Worm (Caenorhabditis elegans): ENCODE data around the gene K08F8.15.

DNA sequence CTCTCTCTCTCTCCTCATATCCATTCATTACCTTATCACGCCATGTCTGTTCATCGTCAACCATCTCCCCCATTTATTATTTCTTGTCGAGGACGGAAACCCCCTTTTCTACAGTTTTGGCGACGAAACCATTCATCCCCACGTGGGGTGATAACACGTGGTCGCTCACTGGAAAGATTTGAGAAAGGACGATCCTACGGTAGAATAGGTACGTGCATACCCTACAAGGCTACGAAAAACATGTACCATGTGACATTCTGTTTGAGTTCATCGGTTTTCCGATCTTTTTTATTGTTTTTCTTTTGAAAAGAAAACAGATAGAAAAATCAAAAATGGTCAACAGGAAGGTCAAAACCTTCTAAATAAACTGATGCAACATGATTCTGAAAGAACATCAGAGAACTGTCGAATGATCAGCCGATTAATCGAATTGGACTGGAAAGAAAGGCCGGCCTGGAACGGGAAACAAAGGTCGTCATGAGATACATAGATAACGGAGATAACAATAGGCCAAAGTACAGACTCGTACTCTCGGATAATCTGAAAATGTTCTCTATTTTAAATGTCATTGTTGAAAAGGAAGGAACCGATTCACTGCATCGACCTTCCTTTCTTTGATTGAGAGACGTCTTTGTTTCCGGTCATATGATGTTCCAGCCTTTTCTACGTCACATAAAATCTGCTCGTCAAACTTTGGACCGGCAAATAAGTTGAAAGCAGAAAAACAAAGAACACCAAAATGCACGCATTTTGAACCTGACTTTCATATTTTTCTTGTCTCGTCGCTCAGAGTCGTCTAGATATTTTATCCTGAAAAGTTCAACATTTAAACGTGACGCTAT lies 24.4 kb upstream of the K08F8.15 start:
- TF ChIP-seq ama-1 (optimal IDR thresholded peaks at IDR 0.05): no peak
- TF ChIP-seq ceh-36 (tag; optimal IDR thresholded peaks at IDR 0.05): no peak

All from whole organism, early embryonic.